Worm (Caenorhabditis elegans) whole organism, dauer: ENCODE results near the gene F59E11.2.

ENCODE experiments used
- unc-62 ChIP-seq: sonication (generic microtip); optimal IDR thresholded peaks from 2 replicates; lab custom pipeline; 2017; ENCODE audit warnings: missing biosample characterization, missing genetic modification reagents, missing genetic modification characterization

Gene F59E11.2

ce11 chrV:9005243-9005642, 4.0 kb downstream of the F59E11.2 start, which contains the start of gene srx-3:
srx-3 (plus strand) TSS chrV:9005543.
- TF ChIP-seq unc-62 (GFP tag; lab: Kevin White, UChicago) = no peak

ce11 chrV:9009175-9009574, 7.9 kb downstream of the F59E11.2 start, which contains the start of gene srx-2:
srx-2 (plus strand) TSS chrV:9009475.
- TF ChIP-seq unc-62 (GFP tag; lab: Kevin White, UChicago) = no peak

- TF ChIP-seq unc-62 (GFP tag; lab: Kevin White, UChicago) = no peak
Observed at ce11 chrV:9013765-9014164, 12.5 kb downstream of the F59E11.2 start, which contains the start of gene srh-201. srh-201 (minus strand) TSS chrV:9013865.

DNA sequence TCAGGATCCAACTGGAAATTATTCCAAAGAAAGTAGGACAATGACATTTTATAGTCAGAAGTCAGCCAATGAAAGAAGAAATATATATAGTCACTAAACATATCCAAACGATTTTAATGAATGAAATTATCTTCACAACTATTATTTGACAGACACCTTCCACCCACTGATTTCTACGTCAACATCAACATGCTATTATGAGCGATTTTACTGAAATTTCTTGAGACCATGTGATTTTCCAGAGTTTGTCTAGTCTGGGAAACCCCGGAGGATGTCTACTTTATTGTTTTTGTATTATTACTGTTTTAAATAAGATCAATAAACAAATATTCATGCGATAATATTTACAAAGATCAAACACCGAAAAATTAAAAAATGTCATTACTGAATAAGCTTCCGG, 14.3 kb downstream of the F59E11.2 start, which contains the start of gene srt-18:
Gene srt-18 (minus strand): TSS at position 101 of the 400 bp plus-strand sequence.
- no peak for TF ChIP-seq unc-62 (GFP tag; lab: Kevin White, UChicago)

ce11 chrV:9016479-9016878, 15.2 kb downstream of the F59E11.2 start, which contains the start of gene oac-40:
oac-40 (plus strand) TSS chrV:9016779.
- no peak for TF ChIP-seq unc-62 (GFP tag; lab: Kevin White, UChicago)

DNA sequence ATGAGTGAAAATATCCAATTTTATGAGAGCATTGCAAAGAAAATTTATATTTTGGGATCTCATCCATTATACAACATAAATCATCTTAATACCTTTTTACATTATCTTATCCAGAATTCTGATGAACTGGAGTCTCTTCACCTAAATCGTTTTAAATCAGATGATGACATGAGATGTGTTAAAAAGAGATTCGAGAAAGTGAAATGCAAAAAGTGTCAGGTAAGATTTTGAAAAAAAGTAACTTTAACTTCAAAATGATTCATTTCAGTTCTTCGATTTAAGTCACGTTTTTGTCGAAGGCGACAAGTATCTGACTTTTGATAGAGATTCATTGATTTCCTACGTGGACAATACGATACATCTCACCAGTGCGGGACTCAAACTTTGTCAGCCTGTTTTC, 17.6 kb downstream of the F59E11.2 start:
- no peak for TF ChIP-seq unc-62 (GFP tag; lab: Kevin White, UChicago)

- TF ChIP-seq unc-62 (GFP tag; lab: Kevin White, UChicago) = no peak
Observed at ce11 chrV:9022078-9022477, 20.8 kb downstream of the F59E11.2 start, which contains the start of gene oac-41. oac-41 (minus strand) TSS chrV:9022178.

- no peak for TF ChIP-seq unc-62 (GFP tag; lab: Kevin White, UChicago)
Observed at ce11 chrV:9024713-9025112, 23.4 kb downstream of the F59E11.2 start, which contains the start of gene bus-1. bus-1 (minus strand) TSS chrV:9024813.

ce11 chrV:9030248-9030647, 29.0 kb downstream of the F59E11.2 start, which contains the start of gene C25E10.5:
C25E10.5 (plus strand) TSS chrV:9030548.
- no peak for TF ChIP-seq unc-62 (GFP tag; lab: Kevin White, UChicago)

- no peak for TF ChIP-seq unc-62 (GFP tag; lab: Kevin White, UChicago)
Observed at ce11 chrV:9033267-9033666, 32.0 kb downstream of the F59E11.2 start, which contains the start of gene C25E10.4. C25E10.4 (plus strand) TSS chrV:9033567.

ce11 chrV:9035685-9036084, 34.4 kb downstream of the F59E11.2 start, which contains the start of gene srsx-34:
srsx-34 (plus strand) TSS chrV:9035985.
- no peak for TF ChIP-seq unc-62 (GFP tag; lab: Kevin White, UChicago)

- no peak for TF ChIP-seq unc-62 (GFP tag; lab: Kevin White, UChicago)
Observed at ce11 chrV:9041030-9041429, 39.8 kb downstream of the F59E11.2 start, which contains the start of gene cyp-33B1. cyp-33B1 (plus strand) TSS chrV:9041330.

DNA sequence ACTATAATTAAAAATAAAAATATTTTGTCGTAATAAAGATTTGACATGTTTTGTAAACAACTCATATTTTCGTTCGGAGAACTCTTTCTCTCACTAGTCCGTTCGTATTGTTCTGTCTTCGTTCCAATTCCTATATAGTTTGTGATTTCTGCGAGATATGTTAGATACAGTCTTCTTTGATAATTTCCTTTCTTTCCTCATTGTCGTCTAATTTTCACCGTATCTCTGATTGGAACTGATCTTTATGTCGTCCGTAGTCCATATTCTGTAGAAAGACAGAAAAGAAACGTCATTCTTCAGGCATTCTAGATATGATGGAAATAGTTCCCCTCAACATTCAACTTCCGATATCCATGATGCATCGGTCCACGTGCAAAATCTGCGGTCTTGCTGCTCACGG, 43.6 kb downstream of the F59E11.2 start, which contains the start of gene nhr-30:
Gene nhr-30 (plus strand): TSS at position 301 of the 400 bp plus-strand sequence.
- TF ChIP-seq unc-62 (GFP tag; lab: Kevin White, UChicago) = no peak

DNA sequence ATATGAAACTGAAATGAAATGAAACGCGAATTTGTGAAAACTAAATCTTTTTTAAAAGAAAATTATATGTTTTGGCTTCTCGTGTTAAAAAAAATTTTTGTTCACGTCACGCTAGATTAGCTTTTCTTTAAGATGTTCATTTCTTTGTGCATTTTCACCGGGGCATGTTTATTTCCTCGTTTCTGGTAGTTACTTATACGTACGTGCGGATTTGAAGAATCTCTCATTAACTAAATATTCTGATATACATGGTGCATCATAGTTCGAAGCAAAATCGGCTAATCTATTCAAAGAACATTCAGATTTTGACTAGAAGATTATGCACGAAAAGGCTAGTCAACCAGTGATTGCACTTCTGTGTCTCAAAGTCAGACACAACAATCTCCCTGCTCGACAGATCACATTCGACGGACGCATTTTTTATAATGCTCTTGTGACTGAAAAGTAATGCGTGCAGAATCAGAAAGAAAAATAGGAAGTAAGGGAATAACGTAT, 46.3 kb downstream of the F59E11.2 start, which contains the start of gene C25E10.17:
Gene C25E10.17 (minus strand): TSS at position 51 of the 495 bp plus-strand sequence.
- TF ChIP-seq unc-62 (GFP tag; lab: Kevin White, UChicago) = no peak

DNA sequence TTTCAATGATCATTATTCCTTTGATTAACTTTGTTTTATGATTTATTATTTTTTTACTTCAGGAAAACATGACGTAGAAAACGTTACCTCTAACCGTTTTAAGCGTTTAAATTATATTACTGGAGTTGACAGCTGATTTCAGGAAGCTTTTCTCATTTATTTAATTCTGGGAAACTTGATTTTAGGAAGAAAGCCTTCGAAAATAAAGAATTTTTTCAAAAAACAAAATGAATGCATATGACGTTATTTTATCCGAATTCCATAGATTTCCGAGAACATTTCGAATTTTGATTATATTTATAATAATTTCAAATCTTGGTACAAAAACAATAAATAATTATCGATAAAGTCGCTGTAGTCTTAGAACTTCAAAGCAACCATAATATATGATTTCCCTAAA, 48.0 kb downstream of the F59E11.2 start:
- no peak for TF ChIP-seq unc-62 (GFP tag; lab: Kevin White, UChicago)

DNA sequence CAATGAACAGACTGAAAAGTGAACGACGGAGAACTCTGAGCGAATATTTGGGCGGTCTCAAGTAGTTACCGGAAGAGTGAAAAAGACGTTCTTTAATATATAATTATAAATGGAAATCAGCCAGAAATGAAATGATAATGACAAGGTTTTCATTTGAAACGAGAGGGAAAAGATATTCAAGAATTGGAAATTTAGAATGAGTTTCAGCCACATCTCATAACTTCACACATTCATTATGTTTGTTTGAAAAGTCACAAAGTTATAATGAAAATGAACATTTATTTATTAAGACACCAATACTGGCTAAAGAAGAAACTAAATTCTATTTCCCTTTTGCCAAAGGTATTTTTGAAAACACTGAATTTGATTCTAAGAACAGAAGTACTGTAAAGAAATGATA, 49.8 kb downstream of the F59E11.2 start, which contains the start of gene C25E10.7:
Gene C25E10.7 (minus strand): TSS at position 101 of the 400 bp plus-strand sequence.
- no peak for TF ChIP-seq unc-62 (GFP tag; lab: Kevin White, UChicago)
